Fruit fly (Drosophila melanogaster): Measurements from ENCODE around the gene Hsc70-1.
A peak's percentile ranks its signal among the peaks of the same experiment; 100 is the strongest.

Hsc70-1 gene

dm6 chr3L:13939151-13939499 is 34.7 kb upstream of the Hsc70-1 start, which contains the start of gene CG32137 (continued):
- TF ChIP-seq CG15696 (tag; optimal IDR thresholded peaks at IDR 0.05) (no peak), danr (GFP tag; IDR thresholded peaks at IDR 0.05) (no peak), Oaz (GFP tag; IDR thresholded peaks at IDR 0.05) (no peak), Meics (GFP tag; optimal IDR thresholded peaks at IDR 0.05) (peak; percentile 99), tna (GFP tag; IDR thresholded peaks at IDR 0.05; ENCODE audit: partially characterized antibody) (0 out of 2 replicates have a peak, but pooled peaks have one; percentile 47), CG12769 (tag; optimal IDR thresholded peaks at IDR 0.05) (peak; percentile 23), Deaf1 (tag; optimal IDR thresholded peaks at IDR 0.05) (peak; percentile 99), Lpt (GFP tag; optimal IDR thresholded peaks at IDR 0.05) (no peak), insv (GFP tag; optimal IDR thresholded peaks at IDR 0.05) (no peak), Jarid2 (GFP tag; optimal IDR thresholded peaks at IDR 0.05) (peak; percentile 97), CG16815 (GFP tag; optimal IDR thresholded peaks at IDR 0.05) (no peak), Tbp (GFP tag; optimal IDR thresholded peaks at IDR 0.05) (no peak), CG14667 (GFP tag; IDR thresholded peaks at IDR 0.05) (no peak), aop (GFP tag; IDR thresholded peaks at IDR 0.05) (0 out of 2 replicates have a peak, but pooled peaks have one; percentile 29), tll (GFP tag; optimal IDR thresholded peaks at IDR 0.05) (no peak), inv (GFP tag; IDR thresholded peaks at IDR 0.05; ENCODE audit: partially characterized antibody) (peak; percentile 31; the same call in 1 of the 2 replicates), Sry-δ (GFP tag; optimal IDR thresholded peaks at IDR 0.05) (no peak), CG8290 (GFP tag; optimal IDR thresholded peaks at IDR 0.05) (no peak), CG8290 (tag; optimal IDR thresholded peaks at IDR 0.05) (peak in 1 of 2 experiments; percentile 43), CG16863 (GFP tag; optimal IDR thresholded peaks at IDR 0.05) (no peak), ftz-f1 (GFP tag; optimal IDR thresholded peaks at IDR 0.05) (peak; percentile 12), rib (GFP tag; IDR thresholded peaks at IDR 0.05) (peak; percentile 81; the same call in 1 of the 2 replicates), CG4360 (GFP tag; IDR thresholded peaks at IDR 0.05) (peak; percentile 58; the same call in 1 of the 2 replicates), B-H2 (GFP tag; optimal IDR thresholded peaks at IDR 0.05) (peak; percentile 10), croc (GFP tag; conservative IDR thresholded peaks at IDR 0.05) (no peak), gcm (GFP tag; optimal IDR thresholded peaks at IDR 0.05) (no peak), YL-1 (GFP tag; optimal IDR thresholded peaks at IDR 0.05) (no peak), Opbp (GFP tag; IDR thresholded peaks at IDR 0.05; ENCODE audit: partially characterized antibody) (peak; percentile 61; the same call in 2 of the 3 replicates), CG11560 (tag; IDR thresholded peaks at IDR 0.05) (no peak), gsb (GFP tag; IDR thresholded peaks at IDR 0.05) (0 out of 2 replicates have a peak, but pooled peaks have one; percentile 1), Bdp1 (GFP tag; optimal IDR thresholded peaks at IDR 0.05) (no peak), CG1529 (GFP tag; optimal IDR thresholded peaks at IDR 0.05) (no peak), Rfx (GFP tag; IDR thresholded peaks at IDR 0.05) (no peak), CG42726 (GFP tag; IDR thresholded peaks at IDR 0.05; ENCODE audit: partially characterized antibody) (peak; percentile 15; the same call in 1 of the 2 replicates), CG18599 (GFP tag; optimal IDR thresholded peaks at IDR 0.05) (no peak), Bgb (GFP tag; IDR thresholded peaks at IDR 0.05; ENCODE audit: partially characterized antibody) (peak; percentile 70), CG11696 (GFP tag; IDR thresholded peaks at IDR 0.05) (no peak), chinmo (GFP tag; IDR thresholded peaks at IDR 0.05; ENCODE audit: partially characterized antibody) (peak; percentile 96; the same call in 3 of the 4 replicates), Fer2 (tag; optimal IDR thresholded peaks at IDR 0.05) (no peak), HLH4C (GFP tag; IDR thresholded peaks at IDR 0.05; ENCODE audit: partially characterized antibody) (peak; percentile 36; the same call in 1 of the 3 replicates), CG12219 (GFP tag; optimal IDR thresholded peaks at IDR 0.05) (no peak), CG3163 (GFP tag; optimal IDR thresholded peaks at IDR 0.05) (no peak), CG7839 (tag; optimal IDR thresholded peaks at IDR 0.05) (no peak), Sry-β (GFP tag; optimal IDR thresholded peaks at IDR 0.05) (no peak), CG13296 (GFP tag; optimal IDR thresholded peaks at IDR 0.05) (no peak), CG1024 (GFP tag; IDR thresholded peaks at IDR 0.05) (no peak), Dref (GFP tag; IDR thresholded peaks at IDR 0.05) (no peak), ci (GFP tag; IDR thresholded peaks at IDR 0.05) (peak; percentile 39; the same call in 2 of the 3 replicates), CG13775 (GFP tag; optimal IDR thresholded peaks at IDR 0.05) (no peak), abd-A (tag; optimal IDR thresholded peaks at IDR 0.05) (peak; percentile 31), gce (GFP tag; IDR thresholded peaks at IDR 0.05) (no peak)

All from whole organism, embryonic.